Fruit fly (Drosophila melanogaster): Measurements from ENCODE around the gene CG8568.
A peak's percentile ranks its signal among the peaks of the same experiment; 100 is the strongest.

CG8568 gene

dm6 chrX:17493635-17494296 lies 41.4 kb upstream of the CG8568 start (continued):
- TF ChIP-seq Smox (GFP tag; optimal IDR thresholded peaks at IDR 0.05) (peak; percentile 10), ss (GFP tag; optimal IDR thresholded peaks at IDR 0.05) (peak; percentile 25 to 61), esn (GFP tag; optimal IDR thresholded peaks at IDR 0.05) (peak; percentile 60), Sox14 (GFP tag; optimal IDR thresholded peaks at IDR 0.05) (peak; percentile 36), Ets21C (GFP tag; optimal IDR thresholded peaks at IDR 0.05) (peak; percentile 20), CG11294 (GFP tag; IDR thresholded peaks at IDR 0.05) (peak; percentile 51; the same call in 1 of the 2 replicates), CG32006 (GFP tag; optimal IDR thresholded peaks at IDR 0.05) (peak; percentile 63), CG3032 (tag; optimal IDR thresholded peaks at IDR 0.05) (peak; percentile 45), Eip78C (GFP tag) (peak; percentile 71)

dm6 chrX:17491184-17491583 lies 38.8 kb upstream of the CG8568 start:
- peak; percentile 89 for TF ChIP-seq OdsH (GFP tag; optimal IDR thresholded peaks at IDR 0.05)
- TF ChIP-seq esn (GFP tag; optimal IDR thresholded peaks at IDR 0.05), result peak; percentile 96
- TF ChIP-seq CG11294 (GFP tag; IDR thresholded peaks at IDR 0.05), result peak; percentile 73
- TF ChIP-seq Blimp-1 (GFP tag; optimal IDR thresholded peaks at IDR 0.05), result peak; percentile 81
- peak; percentile 59 for TF ChIP-seq spab (GFP tag; optimal IDR thresholded peaks at IDR 0.05)
- peak; percentile 81 for TF ChIP-seq CG8319 (GFP tag; optimal IDR thresholded peaks at IDR 0.05)
- peak; percentile 98 for TF ChIP-seq svp (GFP tag)
- TF ChIP-seq CG9139 (GFP tag; optimal IDR thresholded peaks at IDR 0.05), result peak; percentile 58
- TF ChIP-seq Hr39 (GFP tag; optimal IDR thresholded peaks at IDR 0.05), result peak; percentile 97
- peak; percentile 95 for TF ChIP-seq CG6163 (GFP tag; IDR thresholded peaks at IDR 0.05)
- TF ChIP-seq CG11762 (GFP tag; optimal IDR thresholded peaks at IDR 0.05; ENCODE audit: insufficient read depth), result peak; percentile 85
- peak; percentile 90 for TF ChIP-seq pdm3 (GFP tag; optimal IDR thresholded peaks at IDR 0.05)
- peak; percentile 89 for TF ChIP-seq achi (GFP tag; optimal IDR thresholded peaks at IDR 0.05)
- TF ChIP-seq Eip78C (GFP tag), result peak; percentile 97
- TF ChIP-seq lz (GFP tag; optimal IDR thresholded peaks at IDR 0.05), result peak; percentile 95
- peak; percentile 90 for TF ChIP-seq CG6792 (GFP tag; optimal IDR thresholded peaks at IDR 0.05)
- peak; percentile 66 for TF ChIP-seq fd59A (GFP tag; optimal IDR thresholded peaks at IDR 0.05)
- TF ChIP-seq ss (GFP tag; optimal IDR thresholded peaks at IDR 0.05), result peak; percentile 61 to 68
- peak; percentile 89 for TF ChIP-seq CG8119 (GFP tag; IDR thresholded peaks at IDR 0.05)
- peak; percentile 76 for TF ChIP-seq CG1621 (tag; optimal IDR thresholded peaks at IDR 0.05)
- TF ChIP-seq Hr4 (GFP tag; optimal IDR thresholded peaks at IDR 0.05), result peak; percentile 81
- TF ChIP-seq CG10631 (GFP tag; optimal IDR thresholded peaks at IDR 0.05), result peak; percentile 88
- peak; percentile 76 for TF ChIP-seq Ets96B (tag; optimal IDR thresholded peaks at IDR 0.05)
- TF ChIP-seq CG31627 (GFP tag; optimal IDR thresholded peaks at IDR 0.05), result peak; percentile 95
- TF ChIP-seq CG16779 (tag; optimal IDR thresholded peaks at IDR 0.05), result peak; percentile 48
- TF ChIP-seq cyc (GFP tag; optimal IDR thresholded peaks at IDR 0.05), result peak; percentile 96
- TF ChIP-seq CG10669 (GFP tag; optimal IDR thresholded peaks at IDR 0.05), result peak; percentile 78
- peak; percentile 92 for TF ChIP-seq Ets21C (GFP tag; optimal IDR thresholded peaks at IDR 0.05)
- peak; percentile 65 for TF ChIP-seq dac (GFP tag; optimal IDR thresholded peaks at IDR 0.05)
- TF ChIP-seq eg (GFP tag; IDR thresholded peaks at IDR 0.05), result peak; percentile 94
- peak; percentile 83 for TF ChIP-seq CG7368 (GFP tag; optimal IDR thresholded peaks at IDR 0.05)
- TF ChIP-seq Sox102F (GFP tag; optimal IDR thresholded peaks at IDR 0.05), result peak; percentile 96
- TF ChIP-seq CG32006 (GFP tag; optimal IDR thresholded peaks at IDR 0.05), result peak; percentile 83
- peak; percentile 97 for TF ChIP-seq topi (GFP tag; optimal IDR thresholded peaks at IDR 0.05)
- TF ChIP-seq Lpt (GFP tag; optimal IDR thresholded peaks at IDR 0.05), result peak; percentile 87
- TF ChIP-seq CG3032 (tag; optimal IDR thresholded peaks at IDR 0.05), result peak; percentile 77
- TF ChIP-seq Eip75B (GFP tag; optimal IDR thresholded peaks at IDR 0.05), result peak; percentile 86
- peak; percentile 88 for TF ChIP-seq net (GFP tag; optimal IDR thresholded peaks at IDR 0.05)
- peak; percentile 59 for TF ChIP-seq fd85E (GFP tag; optimal IDR thresholded peaks at IDR 0.05)
- peak; percentile 88 for TF ChIP-seq CG3919 (GFP tag; optimal IDR thresholded peaks at IDR 0.05)
- TF ChIP-seq CG6276 (GFP tag; optimal IDR thresholded peaks at IDR 0.05), result peak; percentile 76
- peak; percentile 97 for TF ChIP-seq Met (GFP tag; optimal IDR thresholded peaks at IDR 0.05)
- TF ChIP-seq Hr38 (GFP tag; optimal IDR thresholded peaks at IDR 0.05), result no peak
- peak; percentile 59 for TF ChIP-seq CG6808 (GFP tag; optimal IDR thresholded peaks at IDR 0.05)
- TF ChIP-seq Smox (GFP tag; optimal IDR thresholded peaks at IDR 0.05), result peak; percentile 96
- TF ChIP-seq vri (GFP tag; optimal IDR thresholded peaks at IDR 0.05), result peak; percentile 96
- TF ChIP-seq fkh (GFP tag; optimal IDR thresholded peaks at IDR 0.05), result no peak

All from whole organism, prepupa.